Fruit fly (Drosophila melanogaster): ENCODE data around the gene Spindly.

The Spindly gene

dm6 chr2L:3569892-3570291 is 39.8 kb upstream of the Spindly start (continued):
- TF ChIP-seq CG4707 (GFP tag; optimal IDR thresholded peaks at IDR 0.05) = no peak
- no peak for TF ChIP-seq dm (GFP tag; optimal IDR thresholded peaks at IDR 0.05)
- no peak for TF ChIP-seq CG11723 (GFP tag; optimal IDR thresholded peaks at IDR 0.05)
- TF ChIP-seq CG14014 (GFP tag; IDR thresholded peaks at IDR 0.05) = 0 out of 2 replicates have a peak, but pooled peaks have one; percentile 44
- TF ChIP-seq yki (optimal IDR thresholded peaks at IDR 0.05) = no peak
- no peak for TF ChIP-seq CG1792 (GFP tag; optimal IDR thresholded peaks at IDR 0.05)
- peak; percentile 7 for TF ChIP-seq CG12659 (GFP tag; optimal IDR thresholded peaks at IDR 0.05)
- peak; percentile 37 for TF ChIP-seq CG17385 (GFP tag; optimal IDR thresholded peaks at IDR 0.05)
- TF ChIP-seq prd (optimal IDR thresholded peaks at IDR 0.05) = no peak
- TF ChIP-seq prd (GFP tag; IDR thresholded peaks at IDR 0.05) = peak; percentile 36; the same call in 1 of the 3 replicates
- TF ChIP-seq sima (GFP tag; optimal IDR thresholded peaks at IDR 0.05) = no peak
- no peak for TF ChIP-seq unc-4 (GFP tag; IDR thresholded peaks at IDR 0.05; ENCODE audit: partially characterized antibody)
- no peak for TF ChIP-seq jigr1 (GFP tag; IDR thresholded peaks at IDR 0.05)
- TF ChIP-seq Hey (tag; optimal IDR thresholded peaks at IDR 0.05) = no peak
- no peak for TF ChIP-seq Bgb (GFP tag; IDR thresholded peaks at IDR 0.05; ENCODE audit: partially characterized antibody)
- no peak for TF ChIP-seq zf30C (GFP tag; optimal IDR thresholded peaks at IDR 0.05)
- TF ChIP-seq CTCF (GFP tag; optimal IDR thresholded peaks at IDR 0.05) = no peak
- TF ChIP-seq D19A (tag; optimal IDR thresholded peaks at IDR 0.05) = no peak
- no peak for TF ChIP-seq Eip74EF (GFP tag; optimal IDR thresholded peaks at IDR 0.05)
- no peak for TF ChIP-seq dan (GFP tag; IDR thresholded peaks at IDR 0.05)
- peak; percentile 15 for TF ChIP-seq nmo (GFP tag; optimal IDR thresholded peaks at IDR 0.05)
- TF ChIP-seq E2f1 (GFP tag; IDR thresholded peaks at IDR 0.05) = peak; percentile 44; the same call in 1 of the 2 replicates
- peak; percentile 4 for TF ChIP-seq gcm (GFP tag; optimal IDR thresholded peaks at IDR 0.05)
- no peak for TF ChIP-seq CG4328 (GFP tag; optimal IDR thresholded peaks at IDR 0.05)
- no peak for TF ChIP-seq MTF-1 (GFP tag; optimal IDR thresholded peaks at IDR 0.05; ENCODE audit: borderline replicate concordance)
- no peak for TF ChIP-seq gro (GFP tag; optimal IDR thresholded peaks at IDR 0.05)
- TF ChIP-seq CG6689 (GFP tag; IDR thresholded peaks at IDR 0.05) = peak; percentile 45; the same call in 1 of the 2 replicates
- TF ChIP-seq psq (GFP tag; optimal IDR thresholded peaks at IDR 0.05) = no peak
- TF ChIP-seq CG17328 (GFP tag; IDR thresholded peaks at IDR 0.05) = no peak
- TF ChIP-seq tin (GFP tag; optimal IDR thresholded peaks at IDR 0.05) = peak; percentile 36
- no peak for TF ChIP-seq Side (GFP tag; optimal IDR thresholded peaks at IDR 0.05)
- TF ChIP-seq Ravus (GFP tag; IDR thresholded peaks at IDR 0.05) = no peak
- TF ChIP-seq Camta (GFP tag; optimal IDR thresholded peaks at IDR 0.05) = no peak
- TF ChIP-seq ems (GFP tag; optimal IDR thresholded peaks at IDR 0.05) = peak; percentile 26
- peak; percentile 42; the same call in 1 of the 2 replicates for TF ChIP-seq al (GFP tag; IDR thresholded peaks at IDR 0.05)
- no peak for TF ChIP-seq mirr (GFP tag; optimal IDR thresholded peaks at IDR 0.05)
- TF ChIP-seq sens (GFP tag) = peak; percentile 80
- TF ChIP-seq CG12219 (GFP tag; optimal IDR thresholded peaks at IDR 0.05) = no peak
- TF ChIP-seq mam (GFP tag; optimal IDR thresholded peaks at IDR 0.05) = peak; percentile 10
- no peak for TF ChIP-seq her (GFP tag; optimal IDR thresholded peaks at IDR 0.05)
- peak; percentile 39 for TF ChIP-seq Abd-B (GFP tag; optimal IDR thresholded peaks at IDR 0.05)
- TF ChIP-seq Xbp1 (GFP tag; optimal IDR thresholded peaks at IDR 0.05) = no peak
- no peak for TF ChIP-seq fd3F (GFP tag; optimal IDR thresholded peaks at IDR 0.05)
- TF ChIP-seq Doc2 (GFP tag; IDR thresholded peaks at IDR 0.05) = no peak
- TF ChIP-seq fru (optimal IDR thresholded peaks at IDR 0.05) = no peak
- peak; percentile 23; the same call in 1 of the 2 replicates for TF ChIP-seq CG10366 (GFP tag; IDR thresholded peaks at IDR 0.05)
- TF ChIP-seq sd (tag; optimal IDR thresholded peaks at IDR 0.05) = no peak
- no peak for TF ChIP-seq sens-2 (GFP tag; IDR thresholded peaks at IDR 0.05)
- TF ChIP-seq Ada2b (GFP tag; IDR thresholded peaks at IDR 0.05) = 0 out of 2 replicates have a peak, but pooled peaks have one; percentile 21
- no peak for TF ChIP-seq lbe (GFP tag; optimal IDR thresholded peaks at IDR 0.05)
- peak; percentile 48; the same call in 1 of the 2 replicates for TF ChIP-seq Xrp1 (GFP tag; IDR thresholded peaks at IDR 0.05)
- no peak for TF ChIP-seq CG9876 (GFP tag; optimal IDR thresholded peaks at IDR 0.05)
- TF ChIP-seq CG18476 (GFP tag; optimal IDR thresholded peaks at IDR 0.05) = no peak

All from whole organism, embryonic.